Fruit fly (Drosophila melanogaster): ENCODE results near the gene CG33322.

The CG33322 gene

dm6 chr2L:20770242-20770769, 45.7 kb downstream of the CG33322 start, which contains the start of gene cad (continued):
- peak; percentile 31 for TF ChIP-seq Fer3 (tag; optimal IDR thresholded peaks at IDR 0.05)
- TF ChIP-seq zfh1 (GFP tag; IDR thresholded peaks at IDR 0.05), result 0 out of 3 replicates have a peak, but pooled peaks have one; percentile 24
- peak; percentile 12 for TF ChIP-seq Vsx1 (GFP tag; optimal IDR thresholded peaks at IDR 0.05)
- peak; percentile 56; the same call in 1 of the 2 replicates for TF ChIP-seq Drgx (GFP tag; IDR thresholded peaks at IDR 0.05)
- peak; percentile 15 for TF ChIP-seq CG2678 (tag; optimal IDR thresholded peaks at IDR 0.05)
- no peak for TF ChIP-seq shn (GFP tag; optimal IDR thresholded peaks at IDR 0.05)
- TF ChIP-seq CG8290 (GFP tag; optimal IDR thresholded peaks at IDR 0.05), result no peak
- TF ChIP-seq CG8290 (tag; optimal IDR thresholded peaks at IDR 0.05), result peak in 1 of 2 experiments; percentile 36
- peak; percentile 57 for TF ChIP-seq CG10543 (GFP tag; optimal IDR thresholded peaks at IDR 0.05)
- TF ChIP-seq sens (GFP tag), result peak; percentile 84
- TF ChIP-seq CG17568 (GFP tag; optimal IDR thresholded peaks at IDR 0.05), result no peak
- TF ChIP-seq CG18764 (GFP tag; optimal IDR thresholded peaks at IDR 0.05), result no peak
- peak; percentile 81 for TF ChIP-seq Adf1 (GFP tag; IDR thresholded peaks at IDR 0.05)
- peak; percentile 76; the same call in 2 of the 3 replicates for TF ChIP-seq CG2199 (GFP tag; IDR thresholded peaks at IDR 0.05)
- peak; percentile 96 for TF ChIP-seq phol (tag; optimal IDR thresholded peaks at IDR 0.05)
- peak; percentile 39 for TF ChIP-seq CG6765 (GFP tag; optimal IDR thresholded peaks at IDR 0.05)
- TF ChIP-seq pan (optimal IDR thresholded peaks at IDR 0.05), result no peak
- TF ChIP-seq pan (GFP tag; optimal IDR thresholded peaks at IDR 0.05 in 1 of 2, IDR thresholded peaks at IDR 0.05 in 1 of 2), result peak in 1 of 2 experiments; percentile 71
- no peak for TF ChIP-seq CG4424 (GFP tag; optimal IDR thresholded peaks at IDR 0.05)

- TF ChIP-seq CG15479 (GFP tag; optimal IDR thresholded peaks at IDR 0.05), result peak; percentile 97
- no peak for TF ChIP-seq CG5953 (GFP tag; IDR thresholded peaks at IDR 0.05)
- no peak for TF ChIP-seq Sox100B (GFP tag; optimal IDR thresholded peaks at IDR 0.05)
- 0 out of 3 replicates have a peak, but pooled peaks have one; percentile 6 for TF ChIP-seq CG6791 (GFP tag; IDR thresholded peaks at IDR 0.05; ENCODE audit: partially characterized antibody)
- TF ChIP-seq p53 (GFP tag; optimal IDR thresholded peaks at IDR 0.05), result no peak
- no peak for TF ChIP-seq sens-2 (GFP tag; IDR thresholded peaks at IDR 0.05)
- no peak for TF ChIP-seq Gug (GFP tag; IDR thresholded peaks at IDR 0.05)
- TF ChIP-seq D (optimal IDR thresholded peaks at IDR 0.05), result peak; percentile 88
- TF ChIP-seq D (GFP tag; optimal IDR thresholded peaks at IDR 0.05), result no peak
- peak; percentile 2 for TF ChIP-seq CG5180 (GFP tag; optimal IDR thresholded peaks at IDR 0.05)
- TF ChIP-seq cad (GFP tag; optimal IDR thresholded peaks at IDR 0.05), result peak; percentile 99
- TF ChIP-seq fd102C (GFP tag; optimal IDR thresholded peaks at IDR 0.05), result no peak
- no peak for TF ChIP-seq Pdp1 (GFP tag; optimal IDR thresholded peaks at IDR 0.05)
- TF ChIP-seq zen (tag; optimal IDR thresholded peaks at IDR 0.05), result peak; percentile 38
- no peak for TF ChIP-seq Dll (GFP tag; IDR thresholded peaks at IDR 0.05; ENCODE audit: partially characterized antibody)
- TF ChIP-seq scrt (GFP tag; optimal IDR thresholded peaks at IDR 0.05), result no peak
- TF ChIP-seq tll (GFP tag; optimal IDR thresholded peaks at IDR 0.05), result peak in 1 of 2 experiments; percentile 92
Observed at dm6 chr2L:20768568-20769071, 47.4 kb downstream of the CG33322 start.

dm6 chr2L:20764663-20765062, 51.4 kb downstream of the CG33322 start:
- TF ChIP-seq Bgb (GFP tag; IDR thresholded peaks at IDR 0.05; ENCODE audit: partially characterized antibody) (0 out of 2 replicates have a peak, but pooled peaks have one; percentile 14), Hr39 (optimal IDR thresholded peaks at IDR 0.05) (peak; percentile 88), pfk (GFP tag; optimal IDR thresholded peaks at IDR 0.05) (no peak), ci (GFP tag; IDR thresholded peaks at IDR 0.05) (0 out of 3 replicates have a peak, but pooled peaks have one; percentile 10), CG3726 (GFP tag; IDR thresholded peaks at IDR 0.05) (0 out of 3 replicates have a peak, but pooled peaks have one; percentile 55), CG8924 (tag; optimal IDR thresholded peaks at IDR 0.05) (no peak), ken (GFP tag; IDR thresholded peaks at IDR 0.05) (0 out of 3 replicates have a peak, but pooled peaks have one; percentile 6), zfh1 (GFP tag; IDR thresholded peaks at IDR 0.05) (peak; percentile 8; the same call in 1 of the 3 replicates), prd (optimal IDR thresholded peaks at IDR 0.05) (no peak), prd (GFP tag; IDR thresholded peaks at IDR 0.05) (0 out of 3 replicates have a peak, but pooled peaks have one; percentile 22)

Measured in whole organism, embryonic.